Worm (Caenorhabditis elegans): ENCODE results near the gene C25A8.2.
A peak's percentile ranks its signal among the peaks of the same experiment; 100 is the strongest.

Gene C25A8.2

ce11 chrIV:7023004-7023403, 13.4 kb downstream of the C25A8.2 start (continued):
- no peak for TF ChIP-seq ceh-8 (GFP tag; optimal IDR thresholded peaks at IDR 0.05)
- no peak for TF ChIP-seq unc-30 (tag; optimal IDR thresholded peaks at IDR 0.05)
- peak; percentile 65 for TF ChIP-seq nhr-47 (tag; optimal IDR thresholded peaks at IDR 0.05)
- peak; percentile 43 to 55 (median 48) for TF ChIP-seq dpl-1 (GFP tag; optimal IDR thresholded peaks at IDR 0.05)
- peak; percentile 85 for TF ChIP-seq ztf-4 (tag; optimal IDR thresholded peaks at IDR 0.05)
- TF ChIP-seq unc-98 (GFP tag; IDR thresholded peaks at IDR 0.05): no peak
- peak in 1 of 2 experiments; percentile 29 for TF ChIP-seq egl-27 (tag; optimal IDR thresholded peaks at IDR 0.05)
- peak; percentile 16 for TF ChIP-seq aha-1 (tag; optimal IDR thresholded peaks at IDR 0.05)
- TF ChIP-seq efl-1 (optimal IDR thresholded peaks at IDR 0.05): peak; percentile 60 to 66
- TF ChIP-seq efl-1 (GFP tag; optimal IDR thresholded peaks at IDR 0.05 in 1 of 2): peak; percentile 31 to 62
- TF ChIP-seq nhr-20 (tag; optimal IDR thresholded peaks at IDR 0.05): peak; percentile 91
- no peak for TF ChIP-seq C04F5.9 (tag; optimal IDR thresholded peaks at IDR 0.05)
- peak; percentile 51 for TF ChIP-seq blmp-1 (tag; optimal IDR thresholded peaks at IDR 0.05)
- TF ChIP-seq lin-35 (GFP tag; optimal IDR thresholded peaks at IDR 0.05): peak; percentile 57 to 75
- TF ChIP-seq snu-23 (GFP tag; optimal IDR thresholded peaks at IDR 0.05): peak; percentile 92
- no peak for TF ChIP-seq nhr-84 (tag; optimal IDR thresholded peaks at IDR 0.05)
- no peak for TF ChIP-seq alr-1 (tag; optimal IDR thresholded peaks at IDR 0.05; ENCODE audit: borderline replicate concordance)
- peak; percentile 39 for TF ChIP-seq egl-13 (tag; optimal IDR thresholded peaks at IDR 0.05)
- TF ChIP-seq isw-1 (GFP tag; IDR thresholded peaks at IDR 0.05): peak; percentile 3; the same call in 1 of the 2 replicates
- TF ChIP-seq nhr-77 (tag; optimal IDR thresholded peaks at IDR 0.05): peak; percentile 29
- TF ChIP-seq F16B12.6 (tag; optimal IDR thresholded peaks at IDR 0.05): no peak
- TF ChIP-seq ztf-11 (tag; optimal IDR thresholded peaks at IDR 0.05): peak in 1 of 2 experiments; percentile 89
- TF ChIP-seq grh-1 (GFP tag; IDR thresholded peaks at IDR 0.05): no peak; the same call in 1 of the 2 replicates
- TF ChIP-seq pqm-1 (tag; optimal IDR thresholded peaks at IDR 0.05): no peak
- TF ChIP-seq hpl-2 (GFP tag; optimal IDR thresholded peaks at IDR 0.05): no peak
- no peak for TF ChIP-seq sptf-1 (tag; optimal IDR thresholded peaks at IDR 0.05)
- TF ChIP-seq nhr-237 (tag; optimal IDR thresholded peaks at IDR 0.05): no peak
- peak; percentile 50 for TF ChIP-seq dsc-1 (tag; optimal IDR thresholded peaks at IDR 0.05)
- TF ChIP-seq mab-9 (GFP tag; IDR thresholded peaks at IDR 0.05): no peak
- peak; percentile 38 to 80 (median 66) for TF ChIP-seq ceh-82 (tag; optimal IDR thresholded peaks at IDR 0.05)
- TF ChIP-seq sox-4 (tag; optimal IDR thresholded peaks at IDR 0.05): no peak
- TF ChIP-seq unc-130 (tag; optimal IDR thresholded peaks at IDR 0.05): peak; percentile 46
- TF ChIP-seq ces-1 (GFP tag; optimal IDR thresholded peaks at IDR 0.05): no peak
- TF ChIP-seq ama-1 (optimal IDR thresholded peaks at IDR 0.05): no peak

- TF ChIP-seq ama-1 (optimal IDR thresholded peaks at IDR 0.05) (no peak), elt-3 (tag; optimal IDR thresholded peaks at IDR 0.05) (peak in 1 of 6 experiments; percentile 56), hpl-2 (GFP tag; optimal IDR thresholded peaks at IDR 0.05) (no peak), nhr-20 (tag; optimal IDR thresholded peaks at IDR 0.05) (peak; percentile 34), isw-1 (GFP tag; IDR thresholded peaks at IDR 0.05) (no peak), Y116A8C.19 (tag; optimal IDR thresholded peaks at IDR 0.05; ENCODE audit: borderline replicate concordance) (no peak), ztf-4 (tag; optimal IDR thresholded peaks at IDR 0.05) (no peak), nhr-77 (tag; optimal IDR thresholded peaks at IDR 0.05) (no peak), fkh-4 (tag; optimal IDR thresholded peaks at IDR 0.05; ENCODE audit: borderline replicate concordance) (no peak), sox-4 (tag; optimal IDR thresholded peaks at IDR 0.05) (no peak), ces-1 (GFP tag; optimal IDR thresholded peaks at IDR 0.05) (no peak), rnt-1 (tag; optimal IDR thresholded peaks at IDR 0.05) (peak; percentile 31), nhr-71 (tag; optimal IDR thresholded peaks at IDR 0.05) (peak; percentile 68), egl-13 (tag; optimal IDR thresholded peaks at IDR 0.05) (no peak), F16B12.6 (tag; optimal IDR thresholded peaks at IDR 0.05) (no peak), mep-1 (tag; optimal IDR thresholded peaks at IDR 0.05) (peak; percentile 27), lsy-2 (tag; optimal IDR thresholded peaks at IDR 0.05) (peak; percentile 22 to 26), tlp-1 (tag; optimal IDR thresholded peaks at IDR 0.05) (no peak), nhr-28 (tag; optimal IDR thresholded peaks at IDR 0.05) (no peak), snu-23 (GFP tag; optimal IDR thresholded peaks at IDR 0.05) (peak; percentile 45), dpl-1 (GFP tag; optimal IDR thresholded peaks at IDR 0.05) (no peak), ceh-8 (GFP tag; optimal IDR thresholded peaks at IDR 0.05) (no peak), xbp-1 (tag; optimal IDR thresholded peaks at IDR 0.05) (no peak), efl-1 (optimal IDR thresholded peaks at IDR 0.05) (peak in 1 of 2 experiments; percentile 11), efl-1 (GFP tag; optimal IDR thresholded peaks at IDR 0.05 in 1 of 2) (peak in 1 of 2 experiments; percentile 65), nhr-85 (tag) (no peak), nhr-19 (GFP tag; conservative IDR thresholded peaks at IDR 0.05) (peak; percentile 22; the same call in 1 of the 2 replicates), skn-1 (tag; optimal IDR thresholded peaks at IDR 0.05) (no peak), jun-1 (tag; optimal IDR thresholded peaks at IDR 0.05) (no peak), unc-130 (tag; optimal IDR thresholded peaks at IDR 0.05) (no peak), lin-14 (GFP tag; optimal IDR thresholded peaks at IDR 0.05) (peak; percentile 59), ceh-82 (tag; optimal IDR thresholded peaks at IDR 0.05) (no peak), elt-2 (tag; optimal IDR thresholded peaks at IDR 0.05) (no peak), ztf-11 (tag; optimal IDR thresholded peaks at IDR 0.05) (no peak), nhr-84 (tag; optimal IDR thresholded peaks at IDR 0.05) (no peak)
These were observed 14.2 kb downstream of the C25A8.2 start, which contains the start of gene adah-1 for ce11 chrIV:7023858-7024257. Gene adah-1 (plus strand): TSS chrIV:7024211.
